Fruit fly (Drosophila melanogaster) whole organism, embryonic: ENCODE results near the gene CAH9.

Source experiments
- ATbp ChIP-seq: fragments of 200-800 bp; sonication (Bioruptor generic); optimal IDR thresholded peaks from 2 replicates; lab custom pipeline; 2017; ENCODE audit warnings: missing biosample characterization, mild to moderate bottlenecking, missing genetic modification characterization, missing genetic modification reagents
- Atf-2 ChIP-seq: fragments of 200-800 bp; sonication (Bioruptor generic); optimal IDR thresholded peaks from 2 replicates; lab custom pipeline; 2016; ENCODE audit warnings: missing biosample characterization, missing genetic modification characterization
- Atf3 ChIP-seq: fragments of 200-800 bp; sonication (Bioruptor generic); optimal IDR thresholded peaks from 3 replicates; lab custom pipeline; 2016; ENCODE audit warnings: missing biosample characterization, missing genetic modification characterization
- CG13894 ChIP-seq: fragments of 200-800 bp; sonication (Bioruptor generic); optimal IDR thresholded peaks from 3 replicates; lab custom pipeline; 2018; ENCODE audit warnings: missing biosample characterization, mild to moderate bottlenecking, missing genetic modification characterization, moderate library complexity
- CG14050 ChIP-seq: fragments of 200-800 bp; sonication (Bioruptor generic); IDR thresholded peaks from 3 replicates; pipeline ENCODE4 v1.3.6; 2022; ENCODE audit warnings: missing biosample characterization, missing genetic modification characterization
- CG16813 ChIP-seq: fragments of 200-800 bp; sonication (Bioruptor generic); IDR thresholded peaks from 3 replicates; pipeline ENCODE4 v1.3.6; 2022; ENCODE audit warnings: missing biosample characterization, missing genetic modification characterization; ENCODE audit not compliant: partially characterized antibody
- CG16863 ChIP-seq: fragments of 200-800 bp; sonication (Bioruptor generic); optimal IDR thresholded peaks from 3 replicates; lab custom pipeline; 2016; ENCODE audit warnings: missing biosample characterization, missing genetic modification characterization
- CG17568 ChIP-seq: fragments of 200-800 bp; sonication (Bioruptor generic); optimal IDR thresholded peaks from 2 replicates; lab custom pipeline; 2018; ENCODE audit warnings: missing biosample characterization, mild to moderate bottlenecking, missing genetic modification characterization, moderate library complexity
- CG17829 ChIP-seq: fragments of 200-800 bp; optimal IDR thresholded peaks from 2 replicates; lab custom pipeline; 2019; ENCODE audit warnings: missing biosample characterization, mild to moderate bottlenecking, missing genetic modification characterization, moderate library complexity
- CG2875 ChIP-seq: fragments of 200-800 bp; sonication (Bioruptor generic); optimal IDR thresholded peaks from 2 replicates; lab custom pipeline; 2017; ENCODE audit warnings: missing biosample characterization, mild to moderate bottlenecking, missing genetic modification characterization, missing genetic modification reagents
- CG30020 ChIP-seq: fragments of 200-800 bp; optimal IDR thresholded peaks from 2 replicates; lab custom pipeline; 2019; ENCODE audit warnings: missing biosample characterization, mild to moderate bottlenecking, missing genetic modification characterization, moderate library complexity
- CG31224 ChIP-seq: fragments of 200-800 bp; sonication (Bioruptor generic); IDR thresholded peaks from 2 replicates; pipeline ENCODE4 v1.3.6; 2022; ENCODE audit warnings: missing biosample characterization, missing genetic modification characterization
- CG32767 ChIP-seq: fragments of 200-800 bp; sonication (Bioruptor generic); IDR thresholded peaks from 2 replicates; pipeline ENCODE4 v1.3.6; 2022; ENCODE audit warnings: missing biosample characterization, missing genetic modification characterization
- CG34224 ChIP-seq: fragments of 200-800 bp; sonication (Bioruptor generic); IDR thresholded peaks from 3 replicates; pipeline ENCODE4 v1.3.6; 2022; ENCODE audit warnings: missing biosample characterization, missing genetic modification characterization; ENCODE audit not compliant: partially characterized antibody
- CG3847 ChIP-seq: fragments of 200-800 bp; sonication (Bioruptor generic); IDR thresholded peaks from 2 replicates; pipeline ENCODE4 v1.3.6; 2022; ENCODE audit warnings: missing biosample characterization, missing genetic modification characterization
- CG4328 ChIP-seq: fragments of 200-800 bp; sonication (Bioruptor generic); optimal IDR thresholded peaks from 3 replicates; lab custom pipeline; 2017; ENCODE audit warnings: missing biosample characterization, missing genetic modification reagents, missing genetic modification characterization
- CG4820 ChIP-seq: fragments of 200-800 bp; sonication (Bioruptor generic); optimal IDR thresholded peaks from 3 replicates; lab custom pipeline; 2016; ENCODE audit warnings: missing biosample characterization, missing genetic modification characterization
- CG6654 ChIP-seq: fragments of 200-800 bp; sonication (Bioruptor generic); optimal IDR thresholded peaks from 2 replicates; lab custom pipeline; 2017; ENCODE audit warnings: missing biosample characterization, mild to moderate bottlenecking, missing genetic modification characterization
- CG7372 ChIP-seq: fragments of 200-800 bp; sonication (Bioruptor generic); IDR thresholded peaks from 2 replicates; pipeline ENCODE4 v1.3.6; 2022; ENCODE audit warnings: missing biosample characterization, missing genetic modification characterization
- CG8924 ChIP-seq: fragments of 200-800 bp; optimal IDR thresholded peaks from 3 replicates; lab custom pipeline; 2019; ENCODE audit warnings: missing biosample characterization, mild to moderate bottlenecking, missing genetic modification characterization, moderate library complexity
- CkIIα-i1 ChIP-seq: fragments of 200-800 bp; sonication (Bioruptor generic); IDR thresholded peaks from 2 replicates; pipeline ENCODE4 v1.3.6; 2022; ENCODE audit warnings: missing biosample characterization, missing genetic modification characterization
- Dbx ChIP-seq: fragments of 200-800 bp; sonication (Bioruptor generic); IDR thresholded peaks from 3 replicates; pipeline ENCODE4 v1.3.6; 2022; ENCODE audit warnings: missing biosample characterization, missing genetic modification characterization
- Dfd ChIP-seq, 2 experiments: fragments of >200 bp; optimal IDR thresholded peaks; 2 replicates each; lab custom pipeline; 2017; ENCODE audit warnings: missing biosample characterization in 2 of 2, missing genetic modification characterization in 2 of 2
- Drgx ChIP-seq: fragments of 200-800 bp; sonication (Bioruptor generic); IDR thresholded peaks from 2 replicates; pipeline ENCODE4 v1.3.6; 2022; ENCODE audit warnings: missing biosample characterization, missing genetic modification characterization
- Elba2 ChIP-seq: fragments of 200-800 bp; sonication (Bioruptor generic); optimal IDR thresholded peaks from 3 replicates; lab custom pipeline; 2016; ENCODE audit warnings: missing biosample characterization, missing genetic modification characterization
- Gug ChIP-seq: fragments of 200-800 bp; sonication (Bioruptor generic); IDR thresholded peaks from 4 replicates; pipeline ENCODE4 v1.3.6; 2022; ENCODE audit warnings: missing biosample characterization, missing genetic modification characterization
- Hr78 ChIP-seq, 2 experiments: fragments of 200-800 bp in 1 of 2; fragments of >200 bp in 1 of 2; sonication (Bioruptor generic) in 1 of 2; optimal IDR thresholded peaks; 2 replicates each; lab custom pipeline; 2017 to 2019; ENCODE audit warnings: missing biosample characterization in 2 of 2, missing genetic modification characterization in 2 of 2, mild to moderate bottlenecking in 1 of 2, moderate library complexity in 1 of 2
- Med ChIP-seq: fragments of 200-800 bp; sonication (Bioruptor generic); peaks from one replicate; lab custom pipeline; 2016; ENCODE audit warnings: missing biosample characterization, missing genetic modification characterization, mild to moderate bottlenecking, inconsistent platforms, moderate library complexity
- Meics ChIP-seq: fragments of 200-800 bp; sonication (Bioruptor generic); optimal IDR thresholded peaks from 2 replicates; lab custom pipeline; 2017; ENCODE audit warnings: missing biosample characterization, mild to moderate bottlenecking, missing genetic modification characterization
- NC2α ChIP-seq: fragments of 200-800 bp; sonication (Bioruptor generic); optimal IDR thresholded peaks from 2 replicates; lab custom pipeline; 2016; ENCODE audit warnings: missing biosample characterization, missing genetic modification characterization
- ap ChIP-seq: fragments of 200-800 bp; sonication (Bioruptor generic); IDR thresholded peaks from 2 replicates; pipeline ENCODE4 v1.3.6; 2022; ENCODE audit warnings: missing biosample characterization, missing genetic modification characterization
- az2 ChIP-seq: fragments of 200-800 bp; sonication (Bioruptor generic); optimal IDR thresholded peaks from 3 replicates; lab custom pipeline; 2016; ENCODE audit warnings: missing biosample characterization, missing genetic modification characterization
- cg ChIP-seq: fragments of 200-800 bp; sonication (Bioruptor generic); optimal IDR thresholded peaks from 3 replicates; lab custom pipeline; 2019; ENCODE audit warnings: missing biosample characterization, mild to moderate bottlenecking, missing genetic modification characterization, moderate library complexity
- chn ChIP-seq: fragments of 200-800 bp; sonication (Bioruptor generic); optimal IDR thresholded peaks from 2 replicates; lab custom pipeline; 2016; ENCODE audit warnings: missing biosample characterization, missing genetic modification characterization
- da ChIP-seq: fragments of 200-800 bp; sonication (Bioruptor generic); optimal IDR thresholded peaks from 2 replicates; lab custom pipeline; 2016; ENCODE audit warnings: missing biosample characterization, missing genetic modification characterization
- en ChIP-seq: fragments of 200-800 bp; sonication (Bioruptor generic); optimal IDR thresholded peaks from 2 replicates; lab custom pipeline; 2016; ENCODE audit warnings: missing biosample characterization, missing genetic modification characterization
- ind ChIP-seq: fragments of 200-800 bp; sonication (Bioruptor generic); optimal IDR thresholded peaks from 3 replicates; lab custom pipeline; 2016; ENCODE audit warnings: missing biosample characterization, missing genetic modification characterization
- lab ChIP-seq: fragments of 200-800 bp; sonication (Bioruptor generic); optimal IDR thresholded peaks from 3 replicates; lab custom pipeline; 2017; ENCODE audit warnings: missing biosample characterization, missing genetic modification characterization, mild to moderate bottlenecking, moderate library complexity, missing genetic modification reagents
- lola ChIP-seq, 3 experiments: fragments of >200 bp in 2 of 3; fragments of 200-800 bp in 1 of 3; sonication (Bioruptor generic) in 1 of 3; optimal IDR thresholded peaks; 2 replicates each; lab custom pipeline; 2017 to 2019; ENCODE audit warnings: missing biosample characterization in 3 of 3, missing genetic modification characterization in 3 of 3, mild to moderate bottlenecking in 1 of 3, moderate library complexity in 1 of 3
- nerfin-1 ChIP-seq: fragments of 200-800 bp; sonication (Bioruptor generic); optimal IDR thresholded peaks from 3 replicates; lab custom pipeline; 2019; ENCODE audit warnings: missing biosample characterization, mild to moderate bottlenecking, missing genetic modification characterization, moderate library complexity
- p53 ChIP-seq: fragments of 200-800 bp; sonication (Bioruptor generic); optimal IDR thresholded peaks from 2 replicates; lab custom pipeline; 2016; ENCODE audit warnings: missing biosample characterization, missing genetic modification characterization
- pan ChIP-seq, 4 experiments: fragments of >200 bp in 3 of 4; fragments of 200-800 bp in 1 of 4; sonication (Bioruptor generic) in 1 of 4; optimal IDR thresholded peaks in 3 of 4; IDR thresholded peaks in 1 of 4; 2 replicates each; pipeline versions ENCODE4 v1.3.6 to Lab custom; 2017 to 2022; ENCODE audit warnings: missing biosample characterization in 2 of 4, missing genetic modification characterization in 2 of 4, mixed read lengths in 1 of 4
- prd ChIP-seq, 3 experiments: fragments of >200 bp in 2 of 3; fragments of 200-800 bp in 1 of 3; sonication (Bioruptor generic) in 1 of 3; optimal IDR thresholded peaks in 2 of 3; IDR thresholded peaks in 1 of 3; 2 replicates in 2 of 3; 3 replicates in 1 of 3; pipeline versions ENCODE4 v1.3.6 to Lab custom; 2017 to 2022; ENCODE audit warnings: missing biosample characterization in 1 of 3, missing genetic modification characterization in 1 of 3
- psq ChIP-seq: fragments of 200-800 bp; sonication (Bioruptor generic); optimal IDR thresholded peaks from 2 replicates; lab custom pipeline; 2017; ENCODE audit warnings: missing biosample characterization, missing genetic modification characterization
- unpg ChIP-seq: fragments of 200-800 bp; sonication (Bioruptor generic); optimal IDR thresholded peaks from 3 replicates; lab custom pipeline; 2018; ENCODE audit warnings: missing biosample characterization, mild to moderate bottlenecking, missing genetic modification characterization, moderate library complexity
- wek ChIP-seq: fragments of 200-800 bp; sonication (Bioruptor generic); optimal IDR thresholded peaks from 3 replicates; lab custom pipeline; 2018; ENCODE audit warnings: missing biosample characterization, mild to moderate bottlenecking, missing genetic modification characterization, moderate library complexity
- yki ChIP-seq: fragments of >200 bp; optimal IDR thresholded peaks from 3 replicates; lab custom pipeline; 2018

CAH9 gene

dm6 chr3R:27152129-27152968 lies 46.4 kb upstream of the CAH9 start (continued):
- TF ChIP-seq lola (GFP tag; optimal IDR thresholded peaks at IDR 0.05; lab: Kevin White, UChicago), result peak in 1 of 3 experiments; percentile 11
- TF ChIP-seq psq, result peak; percentile 11
- TF ChIP-seq Gug (GFP tag; lab: Robert Waterston, UW), result 0 out of 4 replicates have a peak, but pooled peaks have one; percentile 20
- TF ChIP-seq ap (GFP tag; lab: Robert Waterston, UW), result no peak
- peak in 1 of 2 experiments; percentile 8 for TF ChIP-seq Hr78 (GFP tag; optimal IDR thresholded peaks at IDR 0.05; lab: Kevin White, UChicago)
- TF ChIP-seq chn (GFP tag; lab: Kevin White, UChicago), result no peak
- peak; percentile 25 for TF ChIP-seq ind (GFP tag; lab: Kevin White, UChicago)
- TF ChIP-seq CG13894 (tag; lab: Kevin White, UChicago), result no peak
- peak; percentile 49 for TF ChIP-seq CG17829 (tag; lab: Kevin White, UChicago)
- TF ChIP-seq lab (GFP tag; lab: Kevin White, UChicago), result peak; percentile 54
- TF ChIP-seq p53 (GFP tag; lab: Kevin White, UChicago), result no peak
- peak; percentile 48 for TF ChIP-seq CG8924
- peak; percentile 41 for TF ChIP-seq az2 (GFP tag; lab: Kevin White, UChicago)
- TF ChIP-seq CG31224 (GFP tag; lab: Robert Waterston, UW), result 0 out of 2 replicates have a peak, but pooled peaks have one; percentile 23
- TF ChIP-seq cg, result no peak
- TF ChIP-seq nerfin-1 (tag; lab: Kevin White, UChicago), result peak; percentile 23
- no peak for TF ChIP-seq CG2875 (GFP tag; lab: Kevin White, UChicago)
- no peak for TF ChIP-seq prd (optimal IDR thresholded peaks at IDR 0.05; lab: Kevin White, UChicago)
- peak; percentile 26; the same call in 1 of the 3 replicates for TF ChIP-seq prd (GFP tag; IDR thresholded peaks at IDR 0.05; lab: Robert Waterston, UW)
- TF ChIP-seq Meics (GFP tag; lab: Kevin White, UChicago), result peak; percentile 63
- TF ChIP-seq Med (GFP tag; lab: Kevin White, UChicago), result peak; percentile 91
- peak; percentile 21; the same call in 1 of the 2 replicates for TF ChIP-seq Drgx
- no peak for TF ChIP-seq CG34224
- no peak for TF ChIP-seq CG14050 (GFP tag; lab: Robert Waterston, UW)
- TF ChIP-seq wek, result no peak
- TF ChIP-seq CG16863 (GFP tag; lab: Kevin White, UChicago), result peak; percentile 35
- peak; percentile 50; the same call in 1 of the 3 replicates for TF ChIP-seq Dbx (GFP tag; lab: Robert Waterston, UW)
- peak; percentile 9 for TF ChIP-seq CG17568 (GFP tag; lab: Kevin White, UChicago)
- peak; percentile 29; the same call in 1 of the 2 replicates for TF ChIP-seq CG3847 (GFP tag; lab: Robert Waterston, UW)
- TF ChIP-seq yki (lab: Kevin White, UChicago), result no peak
- TF ChIP-seq Atf3 (GFP tag; lab: Kevin White, UChicago), result no peak
- no peak for TF ChIP-seq CG32767 (GFP tag; lab: Robert Waterston, UW)
- no peak for TF ChIP-seq CG16813 (GFP tag; lab: Robert Waterston, UW)
- TF ChIP-seq unpg, result peak; percentile 66
- no peak for TF ChIP-seq pan (optimal IDR thresholded peaks at IDR 0.05; lab: Kevin White, UChicago)
- TF ChIP-seq pan (GFP tag; optimal IDR thresholded peaks at IDR 0.05 in 1 of 2, IDR thresholded peaks at IDR 0.05 in 1 of 2), result peak in 1 of 2 experiments; percentile 13
- TF ChIP-seq ATbp (GFP tag; lab: Kevin White, UChicago), result peak; percentile 32
- TF ChIP-seq CG30020, result no peak
- peak; percentile 16 for TF ChIP-seq CG4820
- no peak for TF ChIP-seq Dfd (GFP tag; optimal IDR thresholded peaks at IDR 0.05; lab: Kevin White, UChicago)
- no peak for TF ChIP-seq Atf-2 (GFP tag; lab: Kevin White, UChicago)
- TF ChIP-seq da (GFP tag; lab: Kevin White, UChicago), result no peak
- peak; percentile 97 for TF ChIP-seq Elba2 (GFP tag; lab: Kevin White, UChicago)
- TF ChIP-seq CG7372 (GFP tag; lab: Robert Waterston, UW), result 0 out of 2 replicates have a peak, but pooled peaks have one; percentile 19
- TF ChIP-seq CG6654, result no peak
- TF ChIP-seq CkIIα-i1 (GFP tag; lab: Robert Waterston, UW), result no peak
- no peak for TF ChIP-seq NC2α (GFP tag; lab: Kevin White, UChicago)
- TF ChIP-seq CG4328 (GFP tag; lab: Kevin White, UChicago), result peak; percentile 17
- TF ChIP-seq en (GFP tag; lab: Kevin White, UChicago), result no peak
